Fruit fly (Drosophila melanogaster): ENCODE results near the gene CSN8.

Gene CSN8

DNA sequence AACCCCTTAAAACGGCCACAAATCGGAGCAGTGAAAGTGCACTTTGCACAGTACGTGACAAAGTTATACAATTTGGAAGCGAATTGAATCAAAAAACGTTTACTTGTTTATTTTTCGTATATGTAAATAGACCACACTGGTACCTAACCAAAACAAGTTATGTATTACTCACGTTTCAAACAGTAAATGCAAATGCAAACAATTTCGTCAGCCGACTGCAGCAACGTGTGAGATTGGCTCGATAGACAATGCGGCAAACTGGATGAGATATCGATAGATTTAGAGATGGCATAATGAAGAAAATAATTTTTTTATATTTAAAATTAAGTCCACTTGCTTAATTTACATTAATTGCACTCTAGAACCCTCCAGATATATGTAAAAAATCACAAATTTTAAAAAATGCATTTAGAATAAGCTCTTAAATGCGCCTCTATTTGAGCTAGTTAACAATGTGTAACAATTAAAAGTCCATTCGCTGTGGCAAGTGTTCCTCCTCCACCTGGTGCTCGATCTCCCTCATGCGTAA lies 16.9 kb downstream of the CSN8 start, which contains the start of gene AlaRS (continued):
- TF ChIP-seq Fer1 (GFP tag; optimal IDR thresholded peaks at IDR 0.05) (peak; percentile 57), CG1832 (GFP tag; optimal IDR thresholded peaks at IDR 0.05) (no peak), CG4360 (GFP tag; IDR thresholded peaks at IDR 0.05) (no peak), lmd (GFP tag; IDR thresholded peaks at IDR 0.05) (0 out of 2 replicates have a peak, but pooled peaks have one; percentile 14), Asciz (GFP tag; optimal IDR thresholded peaks at IDR 0.05) (peak; percentile 16), cas (GFP tag; IDR thresholded peaks at IDR 0.05) (no peak), salm (tag; optimal IDR thresholded peaks at IDR 0.05) (no peak), Atf-2 (GFP tag; optimal IDR thresholded peaks at IDR 0.05) (no peak), eyg (GFP tag; optimal IDR thresholded peaks at IDR 0.05) (no peak), B-H1 (GFP tag; IDR thresholded peaks at IDR 0.05) (no peak), CG18599 (GFP tag; optimal IDR thresholded peaks at IDR 0.05) (peak; percentile 56), CoRest (tag; optimal IDR thresholded peaks at IDR 0.05) (peak; percentile 42), CG14014 (GFP tag; IDR thresholded peaks at IDR 0.05) (no peak), CG11085 (GFP tag; IDR thresholded peaks at IDR 0.05) (no peak)

DNA sequence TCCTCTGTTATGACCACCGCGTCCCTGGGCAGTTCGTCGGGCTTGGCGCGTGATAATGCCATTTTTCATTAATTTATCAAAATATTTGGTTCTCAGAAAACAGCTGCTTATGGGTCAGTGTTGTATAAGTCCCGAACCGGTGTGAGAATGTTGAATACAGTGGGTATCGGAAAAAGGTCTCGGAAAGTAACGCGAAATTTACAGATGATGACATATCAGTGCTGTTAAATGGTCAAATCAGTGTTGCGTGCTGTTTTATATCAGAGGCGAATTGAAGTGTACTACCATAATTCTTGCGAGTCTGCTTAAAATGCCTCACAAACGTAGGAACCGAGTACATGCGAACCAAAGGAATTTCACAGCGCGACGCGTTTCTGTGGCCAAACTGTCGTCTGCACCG lies 18.0 kb downstream of the CSN8 start, which contains the start of the genes CG13392 and Rcd4:
CG13392 (minus strand) TSS at position 162 of the 400 bp plus-strand sequence.
Rcd4 (plus strand) TSS at position 216 of the 400 bp plus-strand sequence.
- TF ChIP-seq CG6654 (GFP tag; optimal IDR thresholded peaks at IDR 0.05) (peak; percentile 1), lilli (GFP tag; optimal IDR thresholded peaks at IDR 0.05) (peak; percentile 83), CG11456 (GFP tag; IDR thresholded peaks at IDR 0.05) (peak; percentile 78), Taf1 (GFP tag; IDR thresholded peaks at IDR 0.05) (peak; percentile 58), pita (GFP tag; optimal IDR thresholded peaks at IDR 0.05) (no peak), CG4820 (GFP tag; optimal IDR thresholded peaks at IDR 0.05) (peak; percentile 46), az2 (GFP tag; optimal IDR thresholded peaks at IDR 0.05) (peak; percentile 53), Hmx (GFP tag; optimal IDR thresholded peaks at IDR 0.05) (no peak), Antp (GFP tag; optimal IDR thresholded peaks at IDR 0.05) (peak; percentile 85), eve (GFP tag; optimal IDR thresholded peaks at IDR 0.05) (no peak), tx (GFP tag; optimal IDR thresholded peaks at IDR 0.05) (peak; percentile 67), Meics (GFP tag; optimal IDR thresholded peaks at IDR 0.05) (peak; percentile 62), D (optimal IDR thresholded peaks at IDR 0.05) (no peak), D (GFP tag; optimal IDR thresholded peaks at IDR 0.05) (no peak), CG31441 (GFP tag; IDR thresholded peaks at IDR 0.05) (no peak), HLHmδ (GFP tag; optimal IDR thresholded peaks at IDR 0.05) (peak; percentile 28), CG3847 (GFP tag; IDR thresholded peaks at IDR 0.05) (peak; percentile 79), corto (GFP tag; optimal IDR thresholded peaks at IDR 0.05) (peak; percentile 38), ERR (GFP tag; optimal IDR thresholded peaks at IDR 0.05) (peak; percentile 81), CG2129 (GFP tag; IDR thresholded peaks at IDR 0.05; ENCODE audit: partially characterized antibody) (no peak), Dek (tag; optimal IDR thresholded peaks at IDR 0.05) (peak; percentile 32), vfl (GFP tag; optimal IDR thresholded peaks at IDR 0.05) (peak; percentile 68), CG7271 (tag; optimal IDR thresholded peaks at IDR 0.05) (peak; percentile 70), lmd (GFP tag; IDR thresholded peaks at IDR 0.05) (peak; percentile 38; the same call in 1 of the 2 replicates), crol (GFP tag; IDR thresholded peaks at IDR 0.05) (no peak), Dip3 (GFP tag; optimal IDR thresholded peaks at IDR 0.05) (peak; percentile 79), CG1602 (GFP tag; optimal IDR thresholded peaks at IDR 0.05) (peak; percentile 7), CG2678 (tag; optimal IDR thresholded peaks at IDR 0.05) (peak; percentile 44), stc (GFP tag; IDR thresholded peaks at IDR 0.05) (no peak), pum (GFP tag; optimal IDR thresholded peaks at IDR 0.05) (peak; percentile 61), CG7928 (GFP tag; optimal IDR thresholded peaks at IDR 0.05) (peak; percentile 25), run (tag; optimal IDR thresholded peaks at IDR 0.05) (peak; percentile 1), CG3838 (GFP tag; optimal IDR thresholded peaks at IDR 0.05) (no peak), pan (optimal IDR thresholded peaks at IDR 0.05) (no peak), pan (GFP tag; optimal IDR thresholded peaks at IDR 0.05 in 1 of 2, IDR thresholded peaks at IDR 0.05 in 1 of 2) (peak in 1 of 2 experiments; percentile 58), Ada2b (GFP tag; IDR thresholded peaks at IDR 0.05) (peak; percentile 38), CG7357 (GFP tag; IDR thresholded peaks at IDR 0.05) (no peak), zf30C (GFP tag; optimal IDR thresholded peaks at IDR 0.05) (peak; percentile 36)

All from whole organism, embryonic.